Worm (Caenorhabditis elegans): Measurements from ENCODE around the gene glt-6.

Gene glt-6

DNA sequence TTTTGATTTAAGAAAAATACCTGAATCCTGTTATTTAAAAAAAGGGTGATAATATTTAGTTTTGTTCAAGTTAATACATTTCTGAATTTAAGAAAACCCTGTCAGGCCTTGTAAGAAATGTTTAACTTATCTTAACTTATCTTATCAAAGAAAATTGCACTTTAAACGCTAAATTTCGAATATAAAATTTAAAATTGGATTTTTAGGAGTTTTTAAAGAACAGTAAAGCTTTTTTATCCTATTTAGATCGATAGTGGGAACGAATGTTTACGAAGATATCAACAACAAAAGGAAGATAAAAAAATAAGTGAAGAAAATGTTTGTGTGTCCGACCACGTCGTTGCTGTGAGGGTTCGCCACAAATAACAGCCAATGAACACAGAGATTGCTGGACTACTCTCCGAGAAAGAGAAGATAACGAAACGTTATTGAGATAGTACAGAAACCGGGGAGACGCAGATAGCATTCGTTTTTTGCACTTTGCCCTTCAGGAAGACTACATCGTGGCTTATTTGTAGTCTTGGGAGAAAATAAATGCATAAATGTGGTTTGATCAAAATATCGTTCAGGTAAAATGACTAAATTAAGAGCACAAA is 49.6 kb downstream of the glt-6 start, which contains the start of gene dif-1 (continued):
- no peak for TF ChIP-seq cey-2 (tag; optimal IDR thresholded peaks at IDR 0.05; ENCODE audit: borderline replicate concordance, insufficient read depth)
- TF ChIP-seq ceh-28 (tag; optimal IDR thresholded peaks at IDR 0.05), result no peak
- TF ChIP-seq dve-1 (tag; optimal IDR thresholded peaks at IDR 0.05; ENCODE audit: insufficient read depth), result peak; percentile 80
- no peak for TF ChIP-seq nhr-42 (GFP tag; IDR thresholded peaks at IDR 0.05)
- no peak for TF ChIP-seq Y75B8A.6 (GFP tag; IDR thresholded peaks at IDR 0.05)
- no peak for TF ChIP-seq ces-1 (GFP tag; optimal IDR thresholded peaks at IDR 0.05)
- no peak for TF ChIP-seq arid-1 (GFP tag; conservative IDR thresholded peaks at IDR 0.05)
- no peak for TF ChIP-seq hif-1 (tag; optimal IDR thresholded peaks at IDR 0.05)
- TF ChIP-seq unc-62 (GFP tag; optimal IDR thresholded peaks at IDR 0.05 in 1 of 2), result peak in 1 of 2 experiments; percentile 89
- no peak for TF ChIP-seq unc-62 (tag; optimal IDR thresholded peaks at IDR 0.05)
- TF ChIP-seq lir-3 (tag; optimal IDR thresholded peaks at IDR 0.05), result no peak
- TF ChIP-seq mdt-29 (GFP tag; IDR thresholded peaks at IDR 0.05), result no peak
- TF ChIP-seq snpc-4 (tag; optimal IDR thresholded peaks at IDR 0.05), result no peak
- no peak for TF ChIP-seq ztf-7 (tag; optimal IDR thresholded peaks at IDR 0.05)
- TF ChIP-seq mdl-1 (tag; optimal IDR thresholded peaks at IDR 0.05), result peak in 1 of 2 experiments; percentile 33
- peak; percentile 2 for TF ChIP-seq nhr-10 (tag; optimal IDR thresholded peaks at IDR 0.05)
- TF ChIP-seq duxl-1 (tag; optimal IDR thresholded peaks at IDR 0.05; ENCODE audit: poor library complexity), result no peak
- TF ChIP-seq attf-4 (tag; optimal IDR thresholded peaks at IDR 0.05), result no peak
- peak in 1 of 2 experiments; percentile 40 for TF ChIP-seq lsy-2 (tag; optimal IDR thresholded peaks at IDR 0.05)
- no peak for TF ChIP-seq egl-43 (GFP tag; IDR thresholded peaks at IDR 0.05)
- TF ChIP-seq zip-2 (tag; optimal IDR thresholded peaks at IDR 0.05), result no peak
- no peak for TF ChIP-seq spr-3 (GFP tag; optimal IDR thresholded peaks at IDR 0.05)
- no peak for TF ChIP-seq ceh-82 (tag; optimal IDR thresholded peaks at IDR 0.05)
- TF ChIP-seq unc-39 (tag; optimal IDR thresholded peaks at IDR 0.05), result no peak
- TF ChIP-seq ceh-44 (GFP tag; IDR thresholded peaks at IDR 0.05), result no peak
- no peak for TF ChIP-seq daf-8 (GFP tag; IDR thresholded peaks at IDR 0.05)
- no peak for TF ChIP-seq ceh-32 (tag; optimal IDR thresholded peaks at IDR 0.05; ENCODE audit: poor library complexity)
- TF ChIP-seq skn-1 (tag; optimal IDR thresholded peaks at IDR 0.05), result no peak
- no peak for TF ChIP-seq nhr-102 (tag; optimal IDR thresholded peaks at IDR 0.05)
- TF ChIP-seq madf-9 (GFP tag; conservative IDR thresholded peaks at IDR 0.05), result no peak
- peak; percentile 52 for TF ChIP-seq mes-2 (tag; optimal IDR thresholded peaks at IDR 0.05; ENCODE audit: poor library complexity, severe bottlenecking)
- TF ChIP-seq tra-1 (GFP tag; IDR thresholded peaks at IDR 0.05), result no peak
- TF ChIP-seq set-16 (GFP tag; IDR thresholded peaks at IDR 0.05), result no peak
- TF ChIP-seq gei-8 (GFP tag; optimal IDR thresholded peaks at IDR 0.05), result no peak
- no peak for TF ChIP-seq ctbp-1 (GFP tag; IDR thresholded peaks at IDR 0.05)
- no peak for TF ChIP-seq hmg-1.1 (GFP tag; IDR thresholded peaks at IDR 0.05)
- no peak for TF ChIP-seq vab-7 (GFP tag; IDR thresholded peaks at IDR 0.05)
- no peak for TF ChIP-seq ztf-11 (tag; optimal IDR thresholded peaks at IDR 0.05)
- TF ChIP-seq dmd-6 (GFP tag; IDR thresholded peaks at IDR 0.05), result peak; percentile 63
- TF ChIP-seq T26A8.4 (GFP tag; IDR thresholded peaks at IDR 0.05), result no peak
- no peak for TF ChIP-seq Y105C5A.15 (GFP tag; IDR thresholded peaks at IDR 0.05)
- TF ChIP-seq R02D3.7 (tag; optimal IDR thresholded peaks at IDR 0.05), result no peak
- TF ChIP-seq lin-1 (GFP tag; IDR thresholded peaks at IDR 0.05), result no peak
- TF ChIP-seq lim-7 (GFP tag; IDR thresholded peaks at IDR 0.05), result no peak
- TF ChIP-seq lin-38 (GFP tag; IDR thresholded peaks at IDR 0.05), result peak; percentile 48
- TF ChIP-seq pqm-1 (tag; optimal IDR thresholded peaks at IDR 0.05), result peak; percentile 58
- TF ChIP-seq daf-12 (tag; optimal IDR thresholded peaks at IDR 0.05), result no peak
- TF ChIP-seq egl-27 (tag; optimal IDR thresholded peaks at IDR 0.05), result no peak
- no peak for TF ChIP-seq ceh-20 (GFP tag; IDR thresholded peaks at IDR 0.05)
- no peak for TF ChIP-seq F26F4.8 (GFP tag; conservative IDR thresholded peaks at IDR 0.05)
- TF ChIP-seq lin-39 (tag; optimal IDR thresholded peaks at IDR 0.05), result no peak

All from whole organism, L4 larva.